Worm (Caenorhabditis elegans): ENCODE results near the gene C40H1.7.

- no peak for TF ChIP-seq him-1 (tag; optimal IDR thresholded peaks at IDR 0.05)
- TF ChIP-seq W03F9.2 (tag; optimal IDR thresholded peaks at IDR 0.05), result no peak
- no peak for TF ChIP-seq dao-5 (tag; optimal IDR thresholded peaks at IDR 0.05)
Observed at ce11 chrIII:9277803-9278202, 47.0 kb upstream of the C40H1.7 start.

Measured in whole organism, L4/young adult.